Fruit fly (Drosophila melanogaster): ENCODE data around the gene mys.

The mys gene

DNA sequence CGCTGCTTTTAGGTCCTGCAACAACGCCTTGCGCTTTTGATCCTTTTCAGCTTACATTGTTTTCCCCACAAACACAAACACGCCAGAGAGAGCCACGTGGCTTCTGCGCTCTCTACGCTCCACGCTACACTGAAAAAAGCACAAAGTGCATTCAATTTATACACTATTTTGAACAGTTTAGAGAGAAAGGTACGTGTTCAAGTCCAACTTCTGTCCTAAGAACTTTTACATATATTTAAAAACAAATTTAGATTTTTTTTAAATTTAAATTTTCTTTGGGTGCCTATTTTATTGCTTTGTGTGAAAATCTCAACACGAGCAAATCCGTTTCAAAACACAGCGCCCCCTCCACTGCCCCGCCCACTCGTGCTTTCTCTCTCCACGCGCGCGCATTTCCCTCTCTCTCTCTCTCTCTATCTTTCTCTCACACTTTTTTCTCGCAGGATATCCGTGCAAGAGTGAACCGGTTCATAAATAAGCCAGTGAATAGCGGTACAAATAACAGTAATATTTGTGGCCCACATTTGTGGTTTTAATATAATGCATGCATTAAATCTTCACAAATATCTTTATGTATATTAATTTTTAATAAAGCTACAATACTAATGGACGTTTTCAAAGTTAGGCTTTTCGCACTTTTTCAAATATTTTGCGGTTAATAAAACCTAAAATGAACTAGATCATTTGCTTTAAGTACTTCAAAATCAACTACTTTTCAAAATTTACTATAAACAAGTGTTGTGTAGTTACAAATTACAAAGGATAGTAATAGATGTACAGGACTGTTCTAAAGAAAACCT lies 38.8 kb downstream of the mys start (continued):
- TF ChIP-seq hbn (GFP tag; IDR thresholded peaks at IDR 0.05; ENCODE audit: partially characterized antibody): no peak
- TF ChIP-seq MESR4 (GFP tag; optimal IDR thresholded peaks at IDR 0.05): peak; percentile 22
- TF ChIP-seq CG9215 (GFP tag; IDR thresholded peaks at IDR 0.05): peak; percentile 67
- TF ChIP-seq CG13624 (GFP tag; optimal IDR thresholded peaks at IDR 0.05): peak; percentile 60
- no peak for TF ChIP-seq Fer2 (tag; optimal IDR thresholded peaks at IDR 0.05)
- TF ChIP-seq br (optimal IDR thresholded peaks at IDR 0.05): no peak
- peak; percentile 87 for TF ChIP-seq CG15269 (tag; optimal IDR thresholded peaks at IDR 0.05)
- peak; percentile 21; the same call in 1 of the 2 replicates for TF ChIP-seq GATAe (GFP tag; conservative IDR thresholded peaks at IDR 0.05)
- TF ChIP-seq CG3407 (GFP tag; optimal IDR thresholded peaks at IDR 0.05): peak; percentile 77
- peak; percentile 49 for TF ChIP-seq HLH54F (GFP tag; optimal IDR thresholded peaks at IDR 0.05)
- TF ChIP-seq lmd (GFP tag; IDR thresholded peaks at IDR 0.05): peak; percentile 85
- TF ChIP-seq kni (GFP tag; optimal IDR thresholded peaks at IDR 0.05): no peak
- TF ChIP-seq danr (GFP tag; IDR thresholded peaks at IDR 0.05): peak; percentile 63; the same call in 1 of the 2 replicates
- peak; percentile 74 for TF ChIP-seq CrebB (tag; optimal IDR thresholded peaks at IDR 0.05)
- peak; percentile 57 for TF ChIP-seq Deaf1 (tag; optimal IDR thresholded peaks at IDR 0.05)
- peak; percentile 30 for TF ChIP-seq pum (GFP tag; optimal IDR thresholded peaks at IDR 0.05)
- TF ChIP-seq vfl (GFP tag; optimal IDR thresholded peaks at IDR 0.05): peak; percentile 61
- peak; percentile 87 for TF ChIP-seq caup (GFP tag; optimal IDR thresholded peaks at IDR 0.05; ENCODE audit: severe bottlenecking)
- TF ChIP-seq sna (GFP tag; IDR thresholded peaks at IDR 0.05; ENCODE audit: partially characterized antibody): no peak
- 0 out of 2 replicates have a peak, but pooled peaks have one; percentile 41 for TF ChIP-seq ro (GFP tag; IDR thresholded peaks at IDR 0.05)
- no peak for TF ChIP-seq HLHmδ (GFP tag; optimal IDR thresholded peaks at IDR 0.05)
- peak; percentile 39 for TF ChIP-seq CG10462 (GFP tag; optimal IDR thresholded peaks at IDR 0.05)
- peak; percentile 74 for TF ChIP-seq run (tag; optimal IDR thresholded peaks at IDR 0.05)
- TF ChIP-seq zf30C (GFP tag; optimal IDR thresholded peaks at IDR 0.05): peak; percentile 70
- no peak for TF ChIP-seq Doc3 (GFP tag; IDR thresholded peaks at IDR 0.05; ENCODE audit: partially characterized antibody)
- peak; percentile 59 for TF ChIP-seq CG3065 (GFP tag; optimal IDR thresholded peaks at IDR 0.05)
- no peak for TF ChIP-seq eyg (GFP tag; optimal IDR thresholded peaks at IDR 0.05)
- TF ChIP-seq CG2889 (GFP tag; IDR thresholded peaks at IDR 0.05): peak; percentile 73
- peak; percentile 81 for TF ChIP-seq Aef1 (GFP tag; IDR thresholded peaks at IDR 0.05)
- TF ChIP-seq CG6791 (GFP tag; IDR thresholded peaks at IDR 0.05; ENCODE audit: partially characterized antibody): no peak
- peak; percentile 85 for TF ChIP-seq oc (tag; optimal IDR thresholded peaks at IDR 0.05)
- peak; percentile 55 for TF ChIP-seq sqz (GFP tag; optimal IDR thresholded peaks at IDR 0.05)
- TF ChIP-seq CG1233 (GFP tag; optimal IDR thresholded peaks at IDR 0.05): peak; percentile 70
- TF ChIP-seq CG17361 (GFP tag; IDR thresholded peaks at IDR 0.05): peak; percentile 85
- peak; percentile 36 for TF ChIP-seq YL-1 (GFP tag; optimal IDR thresholded peaks at IDR 0.05)
- peak; percentile 35 for TF ChIP-seq corto (GFP tag; optimal IDR thresholded peaks at IDR 0.05)
- TF ChIP-seq grau (tag; optimal IDR thresholded peaks at IDR 0.05): peak; percentile 83
- TF ChIP-seq CG32772 (GFP tag; IDR thresholded peaks at IDR 0.05): peak; percentile 87
- TF ChIP-seq Hr51 (GFP tag; optimal IDR thresholded peaks at IDR 0.05): peak; percentile 49 to 87
- TF ChIP-seq E2f1 (GFP tag; IDR thresholded peaks at IDR 0.05): peak; percentile 85
- TF ChIP-seq HmgD (GFP tag; optimal IDR thresholded peaks at IDR 0.05): no peak
- TF ChIP-seq CG12155 (GFP tag; optimal IDR thresholded peaks at IDR 0.05): peak; percentile 68
- TF ChIP-seq Med (GFP tag): peak; percentile 89
- peak; percentile 62 for TF ChIP-seq CG1024 (GFP tag; IDR thresholded peaks at IDR 0.05)
- peak; percentile 61 for TF ChIP-seq CG3838 (GFP tag; optimal IDR thresholded peaks at IDR 0.05)
- peak; percentile 61 for TF ChIP-seq abd-A (tag; optimal IDR thresholded peaks at IDR 0.05)
- TF ChIP-seq CG14667 (GFP tag; IDR thresholded peaks at IDR 0.05): peak; percentile 71
- peak; percentile 77 for TF ChIP-seq CoRest (tag; optimal IDR thresholded peaks at IDR 0.05)
- no peak for TF ChIP-seq ac (GFP tag; optimal IDR thresholded peaks at IDR 0.05)
